Worm (Caenorhabditis elegans) whole organism, L4 larva: ENCODE data around the gene dao-6.

ENCODE experiments used
- D1046.2 ChIP-seq: fragments of 200-800 bp; sonication (Bioruptor generic); IDR thresholded peaks from 2 replicates; pipeline ENCODE4 v1.3.6; 2022; ENCODE audit warnings: missing genetic modification characterization, missing compliant biosample characterization
- R02D3.7 ChIP-seq: fragments of 150-350 bp; sonication (generic microtip); optimal IDR thresholded peaks from 3 replicates; lab custom pipeline; 2014; ENCODE audit warnings: missing biosample characterization, missing genetic modification characterization
- dmd-6 ChIP-seq: fragments of 200-800 bp; sonication (Bioruptor generic); IDR thresholded peaks from 2 replicates; pipeline ENCODE4 v1.3.6; 2022; ENCODE audit warnings: missing genetic modification reagents, missing genetic modification characterization, missing compliant biosample characterization
- dve-1 ChIP-seq: sonication (generic microtip); optimal IDR thresholded peaks from 2 replicates; lab custom pipeline; 2017; ENCODE audit warnings: antibody characterized with exemption, mild to moderate bottlenecking, missing genetic modification characterization, missing compliant biosample characterization; ENCODE audit not compliant: insufficient read depth
- fos-1 ChIP-seq: fragments of 150-350 bp; optimal IDR thresholded peaks from 2 replicates; lab custom pipeline; 2014; ENCODE audit warnings: missing biosample characterization, missing genetic modification characterization
- lim-7 ChIP-seq: fragments of 200-800 bp; sonication (Bioruptor generic); IDR thresholded peaks from 2 replicates; pipeline ENCODE4 v1.3.6; 2022; ENCODE audit warnings: missing genetic modification characterization, missing compliant biosample characterization
- lin-29 ChIP-seq: fragments of 200-800 bp; sonication (Bioruptor generic); IDR thresholded peaks from 2 replicates; pipeline ENCODE4 v1.3.6; 2022; ENCODE audit warnings: missing genetic modification reagents, missing genetic modification characterization, missing compliant biosample characterization
- lin-38 ChIP-seq: fragments of 200-800 bp; sonication (Bioruptor generic); IDR thresholded peaks from 2 replicates; pipeline ENCODE4 v1.3.6; 2022; ENCODE audit warnings: missing genetic modification reagents, missing genetic modification characterization, missing compliant biosample characterization
- mes-2 ChIP-seq: sonication (generic microtip); optimal IDR thresholded peaks from 2 replicates; lab custom pipeline; 2016; ENCODE audit warnings: missing genotype, mild to moderate bottlenecking, missing genetic modification characterization, missing compliant biosample characterization; ENCODE audit not compliant: poor library complexity, severe bottlenecking
- mxl-2 ChIP-seq: fragments of 200-800 bp; sonication (Bioruptor generic); conservative IDR thresholded peaks from 2 replicates; pipeline ENCODE4 v1.3.6; 2022; ENCODE audit warnings: missing genetic modification reagents, missing genetic modification characterization, missing compliant biosample characterization
- pqm-1 ChIP-seq: sonication (generic microtip); optimal IDR thresholded peaks from 2 replicates; lab custom pipeline; 2017; ENCODE audit warnings: missing biosample characterization, missing genetic modification characterization
- skn-1 ChIP-seq: fragments of 150-350 bp; optimal IDR thresholded peaks from 2 replicates; lab custom pipeline; 2014; ENCODE audit warnings: missing biosample characterization, missing genetic modification characterization
- unc-62 ChIP-seq, 3 experiments: fragments of 150-350 bp in 1 of 3; sonication (generic microtip); optimal IDR thresholded peaks in 2 of 3; peaks in 1 of 3; 1 replicate in 1 of 3; 2 replicates in 2 of 3; lab custom pipeline; 2014 to 2017; ENCODE audit warnings: missing biosample characterization in 3 of 3, missing genetic modification characterization in 3 of 3, missing genetic modification reagents in 3 of 3, missing genotype in 1 of 3
- ztf-7 ChIP-seq: fragments of 150-350 bp; optimal IDR thresholded peaks from 2 replicates; lab custom pipeline; 2014; ENCODE audit warnings: missing biosample characterization, missing genetic modification characterization

ce11 chrIII:9717243-9717642 is 18.8 kb downstream of the dao-6 start:
- TF ChIP-seq dmd-6 (GFP tag; lab: Robert Waterston, UW) (peak; percentile 63), unc-62 (GFP tag; optimal IDR thresholded peaks at IDR 0.05 in 1 of 2; lab: Kevin White, UChicago) (peak in 1 of 2 experiments; percentile 35), unc-62 (tag; optimal IDR thresholded peaks at IDR 0.05; lab: Kevin White, UChicago) (no peak), ztf-7 (tag; lab: Kevin White, UChicago) (peak; percentile 33), lim-7 (no peak), dve-1 (tag; lab: Kevin White, UChicago) (peak; percentile 79), D1046.2 (GFP tag; lab: Robert Waterston, UW) (no peak), fos-1 (tag; lab: Kevin White, UChicago) (no peak), mes-2 (tag; lab: Kevin White, UChicago) (peak; percentile 89), R02D3.7 (tag; lab: Kevin White, UChicago) (no peak), lin-38 (GFP tag; lab: Robert Waterston, UW) (peak; percentile 67), pqm-1 (no peak), skn-1 (tag; lab: Kevin White, UChicago) (no peak), lin-29 (GFP tag; lab: Robert Waterston, UW) (no peak), mxl-2 (GFP tag; lab: Robert Waterston, UW) (no peak)
